Worm (Caenorhabditis elegans): ENCODE data around the gene klo-1.

Gene klo-1

ce11 chrIV:7783801-7784411 is 35.9 kb upstream of the klo-1 start, which contains the start of gene tag-321:
Gene tag-321, minus strand, starts transcription at chrIV:7783851.
- TF ChIP-seq flt-1 (GFP tag; IDR thresholded peaks at IDR 0.05) (no peak), cog-1 (tag; optimal IDR thresholded peaks at IDR 0.05) (no peak), med-1 (GFP tag; optimal IDR thresholded peaks at IDR 0.05; ENCODE audit: insufficient read depth) (no peak), ztf-23 (GFP tag; IDR thresholded peaks at IDR 0.05) (no peak), ref-1 (GFP tag; conservative IDR thresholded peaks at IDR 0.05) (no peak), tab-1 (GFP tag; IDR thresholded peaks at IDR 0.05) (no peak), T22C8.4 (GFP tag; IDR thresholded peaks at IDR 0.05) (no peak), ztf-29 (GFP tag; IDR thresholded peaks at IDR 0.05) (no peak), klf-2 (GFP tag; conservative IDR thresholded peaks at IDR 0.05) (no peak)

ce11 chrIV:7782292-7782691 is 34.3 kb upstream of the klo-1 start, which contains the start of gene sec-10:
Gene sec-10, minus strand, starts transcription at chrIV:7782499.
- no peak for TF ChIP-seq T22C8.4 (GFP tag; IDR thresholded peaks at IDR 0.05)
- no peak for TF ChIP-seq flt-1 (GFP tag; IDR thresholded peaks at IDR 0.05)
- TF ChIP-seq ztf-23 (GFP tag; IDR thresholded peaks at IDR 0.05): no peak
- no peak for TF ChIP-seq cog-1 (tag; optimal IDR thresholded peaks at IDR 0.05)
- TF ChIP-seq med-1 (GFP tag; optimal IDR thresholded peaks at IDR 0.05; ENCODE audit: insufficient read depth): no peak
- TF ChIP-seq klf-2 (GFP tag; conservative IDR thresholded peaks at IDR 0.05): no peak

ce11 chrIV:7778865-7779264 is 30.8 kb upstream of the klo-1 start, which contains the start of gene rpap-3:
Gene rpap-3, minus strand, starts transcription at chrIV:7778965.
- no peak for TF ChIP-seq flt-1 (GFP tag; IDR thresholded peaks at IDR 0.05)
- TF ChIP-seq med-1 (GFP tag; optimal IDR thresholded peaks at IDR 0.05; ENCODE audit: insufficient read depth): no peak
- no peak for TF ChIP-seq tab-1 (GFP tag; IDR thresholded peaks at IDR 0.05)
- TF ChIP-seq cog-1 (tag; optimal IDR thresholded peaks at IDR 0.05): no peak

ce11 chrIV:7775725-7776124 is 27.7 kb upstream of the klo-1 start, which contains the start of gene swd-2.1:
Gene swd-2.1, plus strand, starts transcription at chrIV:7776025.
- TF ChIP-seq med-1 (GFP tag; optimal IDR thresholded peaks at IDR 0.05; ENCODE audit: insufficient read depth): no peak
- TF ChIP-seq ztf-23 (GFP tag; IDR thresholded peaks at IDR 0.05): no peak
- TF ChIP-seq flt-1 (GFP tag; IDR thresholded peaks at IDR 0.05): no peak

ce11 chrIV:7774206-7774605 is 26.2 kb upstream of the klo-1 start, which contains the start of the genes hcf-1 and swd-2.2:
Gene hcf-1, minus strand, starts transcription at chrIV:7774275.
Gene swd-2.2, plus strand, starts transcription at chrIV:7774411.
- no peak for TF ChIP-seq ref-1 (GFP tag; conservative IDR thresholded peaks at IDR 0.05)
- no peak for TF ChIP-seq T22C8.4 (GFP tag; IDR thresholded peaks at IDR 0.05)
- no peak for TF ChIP-seq cog-1 (tag; optimal IDR thresholded peaks at IDR 0.05)
- TF ChIP-seq klf-2 (GFP tag; conservative IDR thresholded peaks at IDR 0.05): no peak
- TF ChIP-seq tab-1 (GFP tag; IDR thresholded peaks at IDR 0.05): no peak
- no peak for TF ChIP-seq med-1 (GFP tag; optimal IDR thresholded peaks at IDR 0.05; ENCODE audit: insufficient read depth)
- no peak for TF ChIP-seq flt-1 (GFP tag; IDR thresholded peaks at IDR 0.05)
- no peak for TF ChIP-seq ztf-23 (GFP tag; IDR thresholded peaks at IDR 0.05)
- no peak for TF ChIP-seq ztf-29 (GFP tag; IDR thresholded peaks at IDR 0.05)

ce11 chrIV:7770162-7770561 is 22.1 kb upstream of the klo-1 start, which contains the start of gene rdl-1:
Gene rdl-1, minus strand, starts transcription at chrIV:7770262.
- TF ChIP-seq flt-1 (GFP tag; IDR thresholded peaks at IDR 0.05): no peak
- TF ChIP-seq T22C8.4 (GFP tag; IDR thresholded peaks at IDR 0.05): no peak
- no peak for TF ChIP-seq ref-1 (GFP tag; conservative IDR thresholded peaks at IDR 0.05)
- no peak for TF ChIP-seq ztf-23 (GFP tag; IDR thresholded peaks at IDR 0.05)
- TF ChIP-seq cog-1 (tag; optimal IDR thresholded peaks at IDR 0.05): no peak
- TF ChIP-seq klf-2 (GFP tag; conservative IDR thresholded peaks at IDR 0.05): no peak
- TF ChIP-seq ztf-29 (GFP tag; IDR thresholded peaks at IDR 0.05): no peak
- TF ChIP-seq tab-1 (GFP tag; IDR thresholded peaks at IDR 0.05): no peak
- no peak for TF ChIP-seq med-1 (GFP tag; optimal IDR thresholded peaks at IDR 0.05; ENCODE audit: insufficient read depth)

ce11 chrIV:7764319-7764718 is 16.3 kb upstream of the klo-1 start:
- no peak for TF ChIP-seq T22C8.4 (GFP tag; IDR thresholded peaks at IDR 0.05)
- no peak for TF ChIP-seq ztf-29 (GFP tag; IDR thresholded peaks at IDR 0.05)
- TF ChIP-seq ref-1 (GFP tag; conservative IDR thresholded peaks at IDR 0.05): no peak
- TF ChIP-seq med-1 (GFP tag; optimal IDR thresholded peaks at IDR 0.05; ENCODE audit: insufficient read depth): no peak
- no peak for TF ChIP-seq ztf-23 (GFP tag; IDR thresholded peaks at IDR 0.05)
- TF ChIP-seq tab-1 (GFP tag; IDR thresholded peaks at IDR 0.05): no peak
- no peak for TF ChIP-seq klf-2 (GFP tag; conservative IDR thresholded peaks at IDR 0.05)
- TF ChIP-seq flt-1 (GFP tag; IDR thresholded peaks at IDR 0.05): no peak
- no peak for TF ChIP-seq cog-1 (tag; optimal IDR thresholded peaks at IDR 0.05)

- no peak for TF ChIP-seq klf-2 (GFP tag; conservative IDR thresholded peaks at IDR 0.05)
- TF ChIP-seq flt-1 (GFP tag; IDR thresholded peaks at IDR 0.05): no peak
- no peak for TF ChIP-seq ztf-29 (GFP tag; IDR thresholded peaks at IDR 0.05)
- no peak for TF ChIP-seq tab-1 (GFP tag; IDR thresholded peaks at IDR 0.05)
- no peak for TF ChIP-seq ref-1 (GFP tag; conservative IDR thresholded peaks at IDR 0.05)
- TF ChIP-seq ztf-23 (GFP tag; IDR thresholded peaks at IDR 0.05): no peak
- no peak for TF ChIP-seq med-1 (GFP tag; optimal IDR thresholded peaks at IDR 0.05; ENCODE audit: insufficient read depth)
- no peak for TF ChIP-seq T22C8.4 (GFP tag; IDR thresholded peaks at IDR 0.05)
- no peak for TF ChIP-seq cog-1 (tag; optimal IDR thresholded peaks at IDR 0.05)
These were observed 15.7 kb upstream of the klo-1 start, which contains the start of the genes C46A5.6 and C46A5.1 for ce11 chrIV:7763748-7764147. Gene C46A5.6, minus strand, starts transcription at chrIV:7763848. Gene C46A5.1, plus strand, starts transcription at chrIV:7763931.

- TF ChIP-seq ref-1 (GFP tag; conservative IDR thresholded peaks at IDR 0.05): no peak
- no peak for TF ChIP-seq klf-2 (GFP tag; conservative IDR thresholded peaks at IDR 0.05)
- TF ChIP-seq tab-1 (GFP tag; IDR thresholded peaks at IDR 0.05): no peak
- no peak for TF ChIP-seq T22C8.4 (GFP tag; IDR thresholded peaks at IDR 0.05)
- no peak for TF ChIP-seq cog-1 (tag; optimal IDR thresholded peaks at IDR 0.05)
- no peak for TF ChIP-seq med-1 (GFP tag; optimal IDR thresholded peaks at IDR 0.05; ENCODE audit: insufficient read depth)
- TF ChIP-seq ztf-29 (GFP tag; IDR thresholded peaks at IDR 0.05): no peak
- no peak for TF ChIP-seq ztf-23 (GFP tag; IDR thresholded peaks at IDR 0.05)
- TF ChIP-seq flt-1 (GFP tag; IDR thresholded peaks at IDR 0.05): no peak
These were observed 12.1 kb upstream of the klo-1 start, which contains the start of gene del-7 for ce11 chrIV:7760117-7760516. Gene del-7, plus strand, starts transcription at chrIV:7760417.
